Fruit fly (Drosophila melanogaster) whole organism, prepupa: ENCODE results near the gene CG9452.

Experiments
- CG10669 ChIP-seq: fragments of 200-800 bp; sonication (Bioruptor generic); optimal IDR thresholded peaks from 3 replicates; lab custom pipeline; 2018; ENCODE audit warnings: missing biosample characterization, mild to moderate bottlenecking, missing genetic modification characterization, moderate library complexity
- CG34406 ChIP-seq: fragments of 200-800 bp; sonication (Bioruptor generic); optimal IDR thresholded peaks from 3 replicates; lab custom pipeline; 2016; ENCODE audit warnings: missing biosample characterization, missing genetic modification characterization
- Hr4 ChIP-seq: fragments of 200-800 bp; sonication (Bioruptor generic); optimal IDR thresholded peaks from 3 replicates; lab custom pipeline; 2016; ENCODE audit warnings: missing biosample characterization, missing genetic modification characterization
- Sox102F ChIP-seq: fragments of 200-800 bp; sonication (Bioruptor generic); optimal IDR thresholded peaks from 2 replicates; lab custom pipeline; 2016; ENCODE audit warnings: missing biosample characterization, mild to moderate bottlenecking, missing genetic modification characterization

DNA sequence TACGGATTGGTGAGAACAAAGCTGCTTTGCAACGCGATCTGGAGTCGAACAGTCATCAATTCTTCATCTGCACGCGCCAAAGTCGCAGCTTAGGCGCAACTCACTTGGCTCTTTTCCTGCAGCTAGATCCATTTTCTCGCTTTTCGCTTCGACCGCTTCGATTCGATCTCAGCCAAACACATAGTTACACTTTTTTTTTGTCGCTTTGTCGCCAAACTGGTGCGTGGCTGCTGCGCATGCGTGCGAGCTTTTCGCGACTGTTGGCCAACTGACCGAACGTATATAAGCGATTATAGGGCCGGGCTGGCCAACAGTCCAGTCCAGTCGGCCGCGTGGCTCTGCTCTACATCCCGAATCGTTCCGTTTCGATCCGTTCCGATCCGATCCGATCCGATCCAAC lies 28.8 kb upstream of the CG9452 start, which contains the start of gene Cpr76Bd:
- TF ChIP-seq Sox102F (GFP tag; lab: Kevin White, UChicago) (no peak), CG10669 (no peak), CG34406 (no peak), Hr4 (GFP tag; lab: Kevin White, UChicago) (no peak)
